Worm (Caenorhabditis elegans) whole organism, L1 larva: Measurements from ENCODE around the gene F49E10.4.
A peak's percentile ranks its signal among the peaks of the same experiment; 100 is the strongest.

Source experiments
- C16A3.4 ChIP-seq: fragments of 150-350 bp; optimal IDR thresholded peaks from 2 replicates; lab custom pipeline; 2014; ENCODE audit warnings: missing biosample characterization, missing genetic modification characterization
- aly-2 ChIP-seq: fragments of 150-350 bp; optimal IDR thresholded peaks from 2 replicates; lab custom pipeline; 2014; ENCODE audit warnings: missing biosample characterization, missing genetic modification characterization
- ceh-63 ChIP-seq: fragments of 200-800 bp; sonication (Bioruptor generic); optimal IDR thresholded peaks from 2 replicates; lab custom pipeline; 2018; ENCODE audit warnings: mild to moderate bottlenecking, missing genetic modification characterization, missing compliant biosample characterization
- ceh-8 ChIP-seq: fragments of 200-800 bp; sonication (Bioruptor generic); optimal IDR thresholded peaks from 2 replicates; lab custom pipeline; 2018; ENCODE audit warnings: mild to moderate bottlenecking, missing genetic modification characterization, moderate library complexity, missing compliant biosample characterization
- ceh-88 ChIP-seq: fragments of 200-800 bp; sonication (Bioruptor generic); IDR thresholded peaks from 2 replicates; pipeline ENCODE4 v1.3.6; 2022; ENCODE audit warnings: missing genetic modification characterization, missing compliant biosample characterization
- ceh-90 ChIP-seq: sonication (generic microtip); optimal IDR thresholded peaks from 2 replicates; lab custom pipeline; 2016; ENCODE audit warnings: missing genetic modification characterization, missing compliant biosample characterization
- ces-1 ChIP-seq: fragments of 150-350 bp; optimal IDR thresholded peaks from 2 replicates; lab custom pipeline; 2014; ENCODE audit warnings: missing biosample characterization, missing genetic modification reagents, missing genetic modification characterization
- dpl-1 ChIP-seq, 3 experiments: fragments of 150-350 bp in 2 of 3; sonication (generic microtip) in 1 of 3; optimal IDR thresholded peaks; 2 replicates each; lab custom pipeline; 2014 to 2017; ENCODE audit warnings: missing biosample characterization in 3 of 3, missing genetic modification characterization in 3 of 3, missing genetic modification reagents in 3 of 3
- efl-1 ChIP-seq, 4 experiments: fragments of 150-350 bp; optimal IDR thresholded peaks in 3 of 4; peaks in 1 of 4; 1 replicate in 1 of 4; 2 replicates in 3 of 4; lab custom pipeline; 2014; ENCODE audit warnings: missing biosample characterization in 2 of 4, missing genetic modification characterization in 2 of 4, missing genetic modification reagents in 2 of 4
- efl-3 ChIP-seq: fragments of 200-800 bp; sonication (Bioruptor generic); optimal IDR thresholded peaks from 2 replicates; lab custom pipeline; 2018; ENCODE audit warnings: mild to moderate bottlenecking, missing genetic modification characterization, missing compliant biosample characterization
- egl-13 ChIP-seq: sonication (generic microtip); optimal IDR thresholded peaks from 2 replicates; lab custom pipeline; 2016; ENCODE audit warnings: missing genotype, missing genetic modification reagents, missing genetic modification characterization, missing compliant biosample characterization
- egl-27 ChIP-seq, 2 experiments: fragments of 150-350 bp in 1 of 2; sonication (generic microtip); optimal IDR thresholded peaks; 3 replicates each; lab custom pipeline; 2017 to 2018; ENCODE audit warnings: missing biosample characterization in 2 of 2, missing genetic modification characterization in 2 of 2, missing genetic modification reagents in 2 of 2
- elt-2 ChIP-seq: sonication (generic microtip); optimal IDR thresholded peaks from 2 replicates; lab custom pipeline; 2016; ENCODE audit warnings: missing genetic modification characterization, mild to moderate bottlenecking, inconsistent platforms, missing compliant biosample characterization, missing genetic modification reagents
- elt-3 ChIP-seq, 6 experiments: fragments of 150-350 bp in 1 of 6; sonication (generic microtip); optimal IDR thresholded peaks; 2 replicates each; lab custom pipeline; 2017 to 2018; ENCODE audit warnings: missing biosample characterization in 6 of 6, missing genetic modification characterization in 6 of 6, inconsistent platforms in 1 of 6
- fos-1 ChIP-seq: fragments of 150-350 bp; optimal IDR thresholded peaks from 2 replicates; lab custom pipeline; 2014; ENCODE audit warnings: missing biosample characterization, missing genetic modification characterization
- grh-1 ChIP-seq: fragments of 200-800 bp; sonication (Bioruptor generic); IDR thresholded peaks from 2 replicates; pipeline ENCODE4 v1.3.6; 2022; ENCODE audit warnings: missing genetic modification reagents, missing genetic modification characterization, missing compliant biosample characterization
- hpl-2 ChIP-seq: fragments of 150-350 bp; optimal IDR thresholded peaks from 2 replicates; lab custom pipeline; 2014; ENCODE audit warnings: missing biosample characterization, missing genetic modification reagents, missing genetic modification characterization
- isw-1 ChIP-seq: fragments of 200-800 bp; sonication (Bioruptor generic); IDR thresholded peaks from 2 replicates; pipeline ENCODE4 v1.3.6; 2022; ENCODE audit warnings: missing genetic modification characterization, missing compliant biosample characterization
- lin-13 ChIP-seq: fragments of 150-350 bp; optimal IDR thresholded peaks from 2 replicates; lab custom pipeline; 2014; ENCODE audit warnings: missing biosample characterization, missing genetic modification reagents, missing genetic modification characterization
- lin-39 ChIP-seq: fragments of 150-350 bp; optimal IDR thresholded peaks from 2 replicates; lab custom pipeline; 2014; ENCODE audit warnings: missing biosample characterization, missing genetic modification reagents, missing genetic modification characterization
- lsy-2 ChIP-seq, 2 experiments: fragments of 150-350 bp; optimal IDR thresholded peaks; 2 replicates each; lab custom pipeline; 2014; ENCODE audit warnings: missing biosample characterization in 2 of 2, missing genetic modification characterization in 2 of 2
- mab-9 ChIP-seq: fragments of 200-800 bp; sonication (Bioruptor generic); IDR thresholded peaks from 2 replicates; pipeline ENCODE4 v1.3.6; 2022; ENCODE audit warnings: missing genetic modification reagents, missing genetic modification characterization, missing compliant biosample characterization
- mep-1 ChIP-seq: fragments of 150-350 bp; optimal IDR thresholded peaks from 2 replicates; lab custom pipeline; 2014; ENCODE audit warnings: missing biosample characterization, missing genetic modification characterization
- nhr-20 ChIP-seq: sonication (generic microtip); optimal IDR thresholded peaks from 2 replicates; lab custom pipeline; 2016; ENCODE audit warnings: mild to moderate bottlenecking, missing genetic modification characterization, missing compliant biosample characterization
- nhr-28 ChIP-seq: fragments of 150-350 bp; optimal IDR thresholded peaks from 2 replicates; lab custom pipeline; 2014; ENCODE audit warnings: missing biosample characterization, missing genetic modification characterization
- nhr-47 ChIP-seq: sonication (generic microtip); optimal IDR thresholded peaks from 2 replicates; lab custom pipeline; 2016; ENCODE audit warnings: mild to moderate bottlenecking, missing genetic modification characterization, moderate library complexity, missing compliant biosample characterization
- nhr-71 ChIP-seq: sonication (generic microtip); optimal IDR thresholded peaks from 2 replicates; lab custom pipeline; 2016; ENCODE audit warnings: mild to moderate bottlenecking, missing genetic modification characterization, moderate library complexity, missing compliant biosample characterization
- nhr-85 ChIP-seq: sonication (generic microtip); peaks from one replicate; lab custom pipeline; 2016; ENCODE audit warnings: missing genetic modification characterization, inconsistent platforms, missing compliant biosample characterization
- nhr-90 ChIP-seq: sonication (generic microtip); optimal IDR thresholded peaks from 2 replicates; lab custom pipeline; 2016; ENCODE audit warnings: mild to moderate bottlenecking, missing genetic modification characterization, missing compliant biosample characterization; ENCODE audit not compliant: poor library complexity
- pag-3 ChIP-seq: sonication (generic microtip); optimal IDR thresholded peaks from 2 replicates; lab custom pipeline; 2017; ENCODE audit warnings: missing genetic modification characterization, mild to moderate bottlenecking, missing compliant biosample characterization, antibody characterized with exemption, borderline replicate concordance; ENCODE audit not compliant: insufficient read depth
- rnt-1 ChIP-seq: sonication (generic microtip); optimal IDR thresholded peaks from 2 replicates; lab custom pipeline; 2016; ENCODE audit warnings: mild to moderate bottlenecking, missing genetic modification characterization, moderate library complexity, missing compliant biosample characterization
- skn-1 ChIP-seq: fragments of 150-350 bp; optimal IDR thresholded peaks from 2 replicates; lab custom pipeline; 2014; ENCODE audit warnings: missing biosample characterization, missing genetic modification characterization
- snu-23 ChIP-seq: sonication (generic microtip); optimal IDR thresholded peaks from 2 replicates; lab custom pipeline; 2016; ENCODE audit warnings: missing genetic modification characterization, missing compliant biosample characterization
- sox-4 ChIP-seq: sonication (generic microtip); optimal IDR thresholded peaks from 2 replicates; lab custom pipeline; 2016; ENCODE audit warnings: missing genetic modification characterization, missing compliant biosample characterization
- sptf-1 ChIP-seq: fragments of 150-350 bp; optimal IDR thresholded peaks from 2 replicates; lab custom pipeline; 2014; ENCODE audit warnings: missing biosample characterization, missing genetic modification characterization
- sup-37 ChIP-seq: fragments of 200-800 bp; sonication (Bioruptor generic); optimal IDR thresholded peaks from 2 replicates; lab custom pipeline; 2018; ENCODE audit warnings: mild to moderate bottlenecking, missing genetic modification characterization, missing compliant biosample characterization
- tlp-1 ChIP-seq: fragments of 150-350 bp; optimal IDR thresholded peaks from 2 replicates; lab custom pipeline; 2014; ENCODE audit warnings: missing biosample characterization, missing genetic modification characterization
- unc-30 ChIP-seq: sonication (generic microtip); optimal IDR thresholded peaks from 2 replicates; lab custom pipeline; 2017; ENCODE audit warnings: missing biosample characterization, missing genetic modification characterization
- unc-62 ChIP-seq: fragments of 150-350 bp; optimal IDR thresholded peaks from 2 replicates; lab custom pipeline; 2014; ENCODE audit warnings: missing biosample characterization, missing genetic modification reagents, missing genetic modification characterization
- xbp-1 ChIP-seq: sonication (generic microtip); optimal IDR thresholded peaks from 2 replicates; lab custom pipeline; 2016; ENCODE audit warnings: missing genetic modification characterization, missing compliant biosample characterization
- zip-4 ChIP-seq: fragments of 200-800 bp; sonication (Bioruptor generic); optimal IDR thresholded peaks from 2 replicates; lab custom pipeline; 2018; ENCODE audit warnings: mild to moderate bottlenecking, missing genetic modification characterization, moderate library complexity, missing compliant biosample characterization
- ztf-4 ChIP-seq: fragments of 150-350 bp; optimal IDR thresholded peaks from 2 replicates; lab custom pipeline; 2014; ENCODE audit warnings: missing biosample characterization, missing genetic modification characterization

F49E10.4 gene

ce11 chrX:5841060-5841642 is 34.5 kb upstream of the F49E10.4 start, which contains the start of gene puf-9 (continued):
- peak; percentile 92 for TF ChIP-seq aly-2 (tag; lab: Kevin White, UChicago)
- peak; percentile 100 for TF ChIP-seq nhr-47 (tag; lab: Kevin White, UChicago)
- peak; percentile 100 for TF ChIP-seq nhr-20 (tag; lab: Kevin White, UChicago)
- TF ChIP-seq ceh-88 (GFP tag; lab: Robert Waterston, UW), result peak; percentile 99
- TF ChIP-seq dpl-1 (GFP tag; optimal IDR thresholded peaks at IDR 0.05; lab: Kevin White, UChicago), result peak; percentile 87 to 90 (median 88)
- peak; percentile 92 for TF ChIP-seq mab-9 (GFP tag; lab: Robert Waterston, UW)
- peak; percentile 84 for TF ChIP-seq unc-62 (GFP tag; lab: Kevin White, UChicago)
- peak; percentile 99 for TF ChIP-seq grh-1 (GFP tag; lab: Robert Waterston, UW)
- TF ChIP-seq hpl-2 (GFP tag; lab: Kevin White, UChicago), result peak; percentile 100
- TF ChIP-seq ztf-4 (tag; lab: Kevin White, UChicago), result peak; percentile 99
- TF ChIP-seq lsy-2 (tag; optimal IDR thresholded peaks at IDR 0.05; lab: Kevin White, UChicago), result peak; percentile 97
- peak; percentile 97 for TF ChIP-seq elt-2 (tag; lab: Kevin White, UChicago)
- TF ChIP-seq lin-13, result peak; percentile 99
- no peak for TF ChIP-seq nhr-28
- peak; percentile 75 for TF ChIP-seq efl-3
- peak; percentile 99 for TF ChIP-seq mep-1 (tag; lab: Kevin White, UChicago)
- TF ChIP-seq efl-1 (optimal IDR thresholded peaks at IDR 0.05; lab: Kevin White, UChicago), result peak; percentile 92 to 96
- TF ChIP-seq efl-1 (GFP tag; optimal IDR thresholded peaks at IDR 0.05 in 1 of 2; lab: Kevin White, UChicago), result peak; percentile 80 to 99
- peak; percentile 74 to 100 (median 99) for TF ChIP-seq elt-3 (tag; optimal IDR thresholded peaks at IDR 0.05; lab: Kevin White, UChicago)
- peak; percentile 84 for TF ChIP-seq pag-3 (tag; lab: Kevin White, UChicago)
- TF ChIP-seq egl-13, result peak; percentile 98
- TF ChIP-seq egl-27 (tag; optimal IDR thresholded peaks at IDR 0.05; lab: Kevin White, UChicago), result peak; percentile 99
- peak; percentile 100 for TF ChIP-seq nhr-90 (tag; lab: Kevin White, UChicago)
- peak; percentile 100 for TF ChIP-seq C16A3.4
- peak; percentile 100 for TF ChIP-seq nhr-85
- TF ChIP-seq snu-23 (GFP tag; lab: Kevin White, UChicago), result peak; percentile 100
- peak; percentile 98 for TF ChIP-seq rnt-1 (tag; lab: Kevin White, UChicago)
- TF ChIP-seq ceh-63 (GFP tag; lab: Kevin White, UChicago), result no peak
- no peak for TF ChIP-seq unc-30
- TF ChIP-seq fos-1 (tag; lab: Kevin White, UChicago), result peak; percentile 98
- TF ChIP-seq ceh-90 (tag; lab: Kevin White, UChicago), result no peak
- peak; percentile 94 for TF ChIP-seq sox-4 (tag; lab: Kevin White, UChicago)
- no peak for TF ChIP-seq tlp-1
- peak; percentile 98 for TF ChIP-seq isw-1 (GFP tag; lab: Robert Waterston, UW)
- TF ChIP-seq ceh-8 (GFP tag; lab: Kevin White, UChicago), result peak; percentile 98
- peak; percentile 95 for TF ChIP-seq lin-39 (tag; lab: Kevin White, UChicago)
- TF ChIP-seq skn-1 (tag; lab: Kevin White, UChicago), result peak; percentile 97
- no peak for TF ChIP-seq sptf-1 (tag; lab: Kevin White, UChicago)
- peak; percentile 92 for TF ChIP-seq zip-4 (GFP tag; lab: Kevin White, UChicago)
- TF ChIP-seq ces-1 (GFP tag; lab: Kevin White, UChicago), result no peak
- peak; percentile 99 for TF ChIP-seq sup-37 (GFP tag; lab: Kevin White, UChicago)
- peak; percentile 100 for TF ChIP-seq nhr-71 (tag; lab: Kevin White, UChicago)
- TF ChIP-seq xbp-1 (tag; lab: Kevin White, UChicago), result peak; percentile 100
- TF ChIP-seq, all 84 proteins: peak for 70
